Fruit fly (Drosophila melanogaster) whole organism, pupa: ENCODE data around the gene Deaf1.

ENCODE experiments used
- CG17806 ChIP-seq: fragments of 200-800 bp; sonication (Bioruptor generic); optimal IDR thresholded peaks from 2 replicates; lab custom pipeline; 2018; ENCODE audit warnings: missing biosample characterization, mild to moderate bottlenecking, missing genetic modification characterization, moderate library complexity
- CG8301 ChIP-seq: fragments of 200-800 bp; sonication (Bioruptor generic); optimal IDR thresholded peaks from 2 replicates; lab custom pipeline; 2018; ENCODE audit warnings: missing biosample characterization, mild to moderate bottlenecking, missing genetic modification characterization

- TF ChIP-seq CG8301 (tag; lab: Kevin White, UChicago): no peak
- TF ChIP-seq CG17806 (tag; lab: Kevin White, UChicago): no peak
These were observed 10.9 kb upstream of the Deaf1 start, which contains the start of the genes CG14104 and Kap-alpha1 for dm6 chr3L:19807103-19807502.
